Worm (Caenorhabditis elegans): ENCODE measurements around the gene apx-1.

apx-1 gene

ce11 chrV:3168650-3169049, 41.3 kb upstream of the apx-1 start, which contains the start of gene C36C5.15:
TSS of gene C36C5.15 (minus strand) at chrV:3168750.
- TF ChIP-seq ceh-83 (GFP tag; optimal IDR thresholded peaks at IDR 0.05): no peak
- no peak for TF ChIP-seq ceh-39 (tag; optimal IDR thresholded peaks at IDR 0.05)
- no peak for TF ChIP-seq mep-1 (tag; optimal IDR thresholded peaks at IDR 0.05)
- no peak for TF ChIP-seq zip-8 (tag; optimal IDR thresholded peaks at IDR 0.05)
- TF ChIP-seq lin-32 (GFP tag; optimal IDR thresholded peaks at IDR 0.05): no peak
- no peak for TF ChIP-seq elt-3 (tag; optimal IDR thresholded peaks at IDR 0.05)
- TF ChIP-seq flh-1 (GFP tag; optimal IDR thresholded peaks at IDR 0.05): no peak
- TF ChIP-seq nhr-76 (tag; optimal IDR thresholded peaks at IDR 0.05): no peak
- no peak for TF ChIP-seq unc-62 (GFP tag; optimal IDR thresholded peaks at IDR 0.05)
- no peak for TF ChIP-seq drap-1 (GFP tag; optimal IDR thresholded peaks at IDR 0.05)
- no peak for TF ChIP-seq bed-3 (GFP tag; optimal IDR thresholded peaks at IDR 0.05)
- TF ChIP-seq lsy-2 (tag; optimal IDR thresholded peaks at IDR 0.05): no peak
- no peak for TF ChIP-seq blmp-1 (tag; optimal IDR thresholded peaks at IDR 0.05)
- TF ChIP-seq tbx-8 (GFP tag; optimal IDR thresholded peaks at IDR 0.05): no peak
- no peak for TF ChIP-seq nhr-237 (tag; optimal IDR thresholded peaks at IDR 0.05)
- TF ChIP-seq unc-120 (tag; optimal IDR thresholded peaks at IDR 0.05; ENCODE audit: poor library complexity, severe bottlenecking): no peak
- no peak for TF ChIP-seq nhr-2 (tag; optimal IDR thresholded peaks at IDR 0.05)
- TF ChIP-seq nhr-28 (tag; optimal IDR thresholded peaks at IDR 0.05): no peak
- no peak for TF ChIP-seq lin-13 (tag; optimal IDR thresholded peaks at IDR 0.05)

ce11 chrV:3169838-3170237, 40.2 kb upstream of the apx-1 start, which contains the start of gene srbc-6:
TSS of gene srbc-6 (plus strand) at chrV:3170138.
- TF ChIP-seq sptf-1 (tag; optimal IDR thresholded peaks at IDR 0.05): no peak
- TF ChIP-seq tbx-8 (GFP tag; optimal IDR thresholded peaks at IDR 0.05): no peak
- no peak for TF ChIP-seq M03D4.4 (tag; optimal IDR thresholded peaks at IDR 0.05)
- TF ChIP-seq blmp-1 (tag; optimal IDR thresholded peaks at IDR 0.05): no peak
- TF ChIP-seq ces-1 (GFP tag; optimal IDR thresholded peaks at IDR 0.05): no peak
- no peak for TF ChIP-seq nhr-76 (tag; optimal IDR thresholded peaks at IDR 0.05)
- TF ChIP-seq mep-1 (tag; optimal IDR thresholded peaks at IDR 0.05): no peak
- TF ChIP-seq lin-13 (tag; optimal IDR thresholded peaks at IDR 0.05): no peak

- no peak for TF ChIP-seq ces-1 (GFP tag; optimal IDR thresholded peaks at IDR 0.05)
- TF ChIP-seq ceh-43 (GFP tag; optimal IDR thresholded peaks at IDR 0.05): no peak
- TF ChIP-seq elt-1 (tag; optimal IDR thresholded peaks at IDR 0.05; ENCODE audit: borderline replicate concordance, insufficient read depth): no peak
- TF ChIP-seq sem-2 (GFP tag; optimal IDR thresholded peaks at IDR 0.05): no peak
- TF ChIP-seq pha-4 (tag; optimal IDR thresholded peaks at IDR 0.05): no peak
- TF ChIP-seq ham-2 (GFP tag; optimal IDR thresholded peaks at IDR 0.05): no peak
These were observed 38.4 kb upstream of the apx-1 start for ce11 chrV:3171625-3172024.

ce11 chrV:3176161-3176560, 33.8 kb upstream of the apx-1 start, which contains the start of gene srab-8:
TSS of gene srab-8 (plus strand) at chrV:3176461.
- no peak for TF ChIP-seq nhr-2 (tag; optimal IDR thresholded peaks at IDR 0.05)
- no peak for TF ChIP-seq hlh-1 (tag; optimal IDR thresholded peaks at IDR 0.05)
- no peak for TF ChIP-seq sem-2 (GFP tag; optimal IDR thresholded peaks at IDR 0.05)
- no peak for TF ChIP-seq mls-2 (tag; optimal IDR thresholded peaks at IDR 0.05)
- no peak for TF ChIP-seq blmp-1 (tag; optimal IDR thresholded peaks at IDR 0.05)
- TF ChIP-seq M03D4.4 (tag; optimal IDR thresholded peaks at IDR 0.05): no peak
- no peak for TF ChIP-seq drap-1 (GFP tag; optimal IDR thresholded peaks at IDR 0.05)
- TF ChIP-seq elt-1 (tag; optimal IDR thresholded peaks at IDR 0.05; ENCODE audit: borderline replicate concordance, insufficient read depth): no peak
- TF ChIP-seq zip-8 (tag; optimal IDR thresholded peaks at IDR 0.05): no peak
- no peak for TF ChIP-seq pha-4 (tag; optimal IDR thresholded peaks at IDR 0.05)
- TF ChIP-seq unc-39 (tag; optimal IDR thresholded peaks at IDR 0.05): no peak

ce11 chrV:3185855-3186254, 24.1 kb upstream of the apx-1 start:
- TF ChIP-seq elt-1 (tag; optimal IDR thresholded peaks at IDR 0.05; ENCODE audit: borderline replicate concordance, insufficient read depth) (no peak), ces-1 (GFP tag; optimal IDR thresholded peaks at IDR 0.05) (no peak), ztf-11 (tag; optimal IDR thresholded peaks at IDR 0.05) (no peak), tbx-8 (GFP tag; optimal IDR thresholded peaks at IDR 0.05) (no peak), ceh-39 (tag; optimal IDR thresholded peaks at IDR 0.05) (no peak), blmp-1 (tag; optimal IDR thresholded peaks at IDR 0.05) (no peak), bed-3 (GFP tag; optimal IDR thresholded peaks at IDR 0.05) (no peak), cnd-1 (tag; optimal IDR thresholded peaks at IDR 0.05) (no peak), zip-8 (tag; optimal IDR thresholded peaks at IDR 0.05) (no peak), sptf-1 (tag; optimal IDR thresholded peaks at IDR 0.05) (no peak), ceh-83 (GFP tag; optimal IDR thresholded peaks at IDR 0.05) (no peak), nhr-12 (tag; optimal IDR thresholded peaks at IDR 0.05) (no peak), unc-62 (GFP tag; optimal IDR thresholded peaks at IDR 0.05) (no peak), drap-1 (GFP tag; optimal IDR thresholded peaks at IDR 0.05) (no peak), elt-3 (tag; optimal IDR thresholded peaks at IDR 0.05) (no peak), flh-1 (GFP tag; optimal IDR thresholded peaks at IDR 0.05) (no peak), mls-2 (tag; optimal IDR thresholded peaks at IDR 0.05) (no peak), ceh-43 (GFP tag; optimal IDR thresholded peaks at IDR 0.05) (no peak)

Measured in whole organism, mixed stage, embryonic.